Worm (Caenorhabditis elegans): Measurements from ENCODE around the gene Y39F10A.1.

ce11 chrII:820519-820918, 45.4 kb downstream of the Y39F10A.1 start, which contains the start of gene F46F5.7:
- no peak for TF ChIP-seq snpc-4 (tag; optimal IDR thresholded peaks at IDR 0.05)
- TF ChIP-seq nhr-237 (tag; optimal IDR thresholded peaks at IDR 0.05), result no peak
- no peak for TF ChIP-seq unc-62 (GFP tag; optimal IDR thresholded peaks at IDR 0.05)
- no peak for TF ChIP-seq elt-3 (tag; optimal IDR thresholded peaks at IDR 0.05)
- TF ChIP-seq drap-1 (GFP tag; optimal IDR thresholded peaks at IDR 0.05), result no peak
- TF ChIP-seq lin-13 (tag; optimal IDR thresholded peaks at IDR 0.05), result no peak
- no peak for TF ChIP-seq mep-1 (tag; optimal IDR thresholded peaks at IDR 0.05)
- no peak for TF ChIP-seq ztf-11 (tag; optimal IDR thresholded peaks at IDR 0.05)
- no peak for TF ChIP-seq lsy-2 (tag; optimal IDR thresholded peaks at IDR 0.05)
- TF ChIP-seq ces-1 (GFP tag; optimal IDR thresholded peaks at IDR 0.05), result no peak
- TF ChIP-seq sptf-1 (tag; optimal IDR thresholded peaks at IDR 0.05), result no peak
- no peak for TF ChIP-seq bed-3 (GFP tag; optimal IDR thresholded peaks at IDR 0.05)
- TF ChIP-seq hlh-1 (tag; optimal IDR thresholded peaks at IDR 0.05), result no peak

Data from whole organism, mixed stage, embryonic.